Fruit fly (Drosophila melanogaster) whole organism, prepupa: ENCODE results near the gene CG33268.
A peak's percentile ranks its signal among the peaks of the same experiment; 100 is the strongest.

ENCODE experiments used
- Blimp-1 ChIP-seq: fragments of 200-800 bp; sonication (Bioruptor generic); optimal IDR thresholded peaks from 3 replicates; lab custom pipeline; 2017; ENCODE audit warnings: missing biosample characterization, missing genetic modification characterization, mild to moderate bottlenecking, moderate library complexity, missing genetic modification reagents
- CG10631 ChIP-seq: fragments of 200-800 bp; sonication (Bioruptor generic); optimal IDR thresholded peaks from 2 replicates; lab custom pipeline; 2016; ENCODE audit warnings: missing biosample characterization, missing genetic modification characterization
- CG11294 ChIP-seq: fragments of 200-800 bp; sonication (Bioruptor generic); IDR thresholded peaks from 2 replicates; pipeline ENCODE4 v1.3.6; 2022; ENCODE audit warnings: missing biosample characterization, missing genetic modification characterization
- CG11762 ChIP-seq: fragments of 200-800 bp; sonication (Bioruptor generic); optimal IDR thresholded peaks from 3 replicates; lab custom pipeline; 2016; ENCODE audit warnings: missing biosample characterization, missing genetic modification characterization; ENCODE audit not compliant: insufficient read depth
- CG11902 ChIP-seq: fragments of 200-800 bp; sonication (Bioruptor generic); optimal IDR thresholded peaks from 3 replicates; lab custom pipeline; 2016; ENCODE audit warnings: missing biosample characterization, missing genetic modification characterization
- CG15336 ChIP-seq: fragments of 200-800 bp; sonication (Bioruptor generic); IDR thresholded peaks from 2 replicates; pipeline ENCODE4 v1.3.6; 2022; ENCODE audit warnings: missing biosample characterization, missing genetic modification characterization
- CG1621 ChIP-seq: fragments of 200-800 bp; sonication (Bioruptor generic); optimal IDR thresholded peaks from 3 replicates; lab custom pipeline; 2018; ENCODE audit warnings: missing biosample characterization, mild to moderate bottlenecking, missing genetic modification characterization
- CG3919 ChIP-seq: fragments of 200-800 bp; sonication (Bioruptor generic); optimal IDR thresholded peaks from 3 replicates; lab custom pipeline; 2016; ENCODE audit warnings: missing biosample characterization, missing genetic modification characterization
- CG6163 ChIP-seq: fragments of 200-800 bp; sonication (Bioruptor generic); IDR thresholded peaks from 3 replicates; pipeline ENCODE4 v1.3.6; 2022; ENCODE audit warnings: missing biosample characterization, missing genetic modification characterization
- CG6276 ChIP-seq: fragments of 200-800 bp; sonication (Bioruptor generic); optimal IDR thresholded peaks from 2 replicates; lab custom pipeline; 2017; ENCODE audit warnings: missing biosample characterization, mild to moderate bottlenecking, missing genetic modification characterization
- CG6808 ChIP-seq: fragments of 200-800 bp; sonication (Bioruptor generic); optimal IDR thresholded peaks from 3 replicates; lab custom pipeline; 2017; ENCODE audit warnings: missing biosample characterization, missing genetic modification characterization, mild to moderate bottlenecking, moderate library complexity, missing genetic modification reagents
- CG7368 ChIP-seq: fragments of 200-800 bp; sonication (Bioruptor generic); optimal IDR thresholded peaks from 3 replicates; lab custom pipeline; 2016; ENCODE audit warnings: missing biosample characterization, missing genetic modification characterization
- CG8119 ChIP-seq: fragments of 200-800 bp; sonication (Bioruptor generic); IDR thresholded peaks from 3 replicates; pipeline ENCODE4 v1.3.6; 2022; ENCODE audit warnings: missing biosample characterization, missing genetic modification characterization
- CG8319 ChIP-seq: fragments of 200-800 bp; sonication (Bioruptor generic); optimal IDR thresholded peaks from 3 replicates; lab custom pipeline; 2016; ENCODE audit warnings: missing biosample characterization, missing genetic modification characterization
- Eip75B ChIP-seq: fragments of 200-800 bp; sonication (Bioruptor generic); optimal IDR thresholded peaks from 3 replicates; lab custom pipeline; 2016; ENCODE audit warnings: missing biosample characterization, missing genetic modification characterization
- Eip78C ChIP-seq: fragments of 200-800 bp; sonication (Bioruptor generic); peaks from one replicate; lab custom pipeline; 2016; ENCODE audit warnings: missing biosample characterization, missing genetic modification characterization
- Gug ChIP-seq: fragments of 200-800 bp; sonication (Bioruptor generic); IDR thresholded peaks from 2 replicates; pipeline ENCODE4 v1.3.6; 2022; ENCODE audit warnings: missing biosample characterization, missing genetic modification characterization
- Lpt ChIP-seq: fragments of 200-800 bp; sonication (Bioruptor generic); optimal IDR thresholded peaks from 3 replicates; lab custom pipeline; 2016; ENCODE audit warnings: missing biosample characterization, missing genetic modification characterization
- OdsH ChIP-seq: fragments of 200-800 bp; sonication (Bioruptor generic); optimal IDR thresholded peaks from 3 replicates; lab custom pipeline; 2016; ENCODE audit warnings: missing biosample characterization, missing genetic modification characterization
- Smox ChIP-seq: fragments of 200-800 bp; sonication (Bioruptor generic); optimal IDR thresholded peaks from 3 replicates; lab custom pipeline; 2016; ENCODE audit warnings: missing biosample characterization, missing genetic modification characterization
- Sox102F ChIP-seq: fragments of 200-800 bp; sonication (Bioruptor generic); optimal IDR thresholded peaks from 2 replicates; lab custom pipeline; 2016; ENCODE audit warnings: missing biosample characterization, mild to moderate bottlenecking, missing genetic modification characterization
- achi ChIP-seq: fragments of 200-800 bp; sonication (Bioruptor generic); optimal IDR thresholded peaks from 3 replicates; lab custom pipeline; 2016; ENCODE audit warnings: missing biosample characterization, missing genetic modification characterization
- eg ChIP-seq: fragments of 200-800 bp; sonication (Bioruptor generic); IDR thresholded peaks from 3 replicates; pipeline ENCODE4 v1.3.6; 2022; ENCODE audit warnings: missing biosample characterization, missing genetic modification characterization
- fkh ChIP-seq: fragments of 200-800 bp; sonication (Bioruptor generic); optimal IDR thresholded peaks from 3 replicates; lab custom pipeline; 2017; ENCODE audit warnings: missing biosample characterization, mild to moderate bottlenecking, missing genetic modification characterization, moderate library complexity
- lz ChIP-seq: fragments of 200-800 bp; sonication (Bioruptor generic); optimal IDR thresholded peaks from 3 replicates; lab custom pipeline; 2016; ENCODE audit warnings: missing biosample characterization, missing genetic modification characterization
- net ChIP-seq: fragments of 200-800 bp; sonication (Bioruptor generic); optimal IDR thresholded peaks from 3 replicates; lab custom pipeline; 2016; ENCODE audit warnings: missing biosample characterization, missing genetic modification characterization
- pdm3 ChIP-seq: fragments of 200-800 bp; sonication (Bioruptor generic); optimal IDR thresholded peaks from 3 replicates; lab custom pipeline; 2016; ENCODE audit warnings: missing biosample characterization, missing genetic modification characterization
- spab ChIP-seq: fragments of 200-800 bp; sonication (Bioruptor generic); optimal IDR thresholded peaks from 2 replicates; lab custom pipeline; 2017; ENCODE audit warnings: missing biosample characterization, mild to moderate bottlenecking, missing genetic modification characterization, missing genetic modification reagents
- svp ChIP-seq: fragments of 200-800 bp; sonication (Bioruptor generic); peaks from one replicate; lab custom pipeline; 2016; ENCODE audit warnings: missing biosample characterization, missing genetic modification characterization
- topi ChIP-seq: fragments of 200-800 bp; sonication (Bioruptor generic); optimal IDR thresholded peaks from 3 replicates; lab custom pipeline; 2016; ENCODE audit warnings: missing biosample characterization, missing genetic modification characterization
- vri ChIP-seq: fragments of 200-800 bp; sonication (Bioruptor generic); optimal IDR thresholded peaks from 3 replicates; lab custom pipeline; 2016; ENCODE audit warnings: missing biosample characterization, mild to moderate bottlenecking, missing genetic modification characterization

CG33268 gene

DNA sequence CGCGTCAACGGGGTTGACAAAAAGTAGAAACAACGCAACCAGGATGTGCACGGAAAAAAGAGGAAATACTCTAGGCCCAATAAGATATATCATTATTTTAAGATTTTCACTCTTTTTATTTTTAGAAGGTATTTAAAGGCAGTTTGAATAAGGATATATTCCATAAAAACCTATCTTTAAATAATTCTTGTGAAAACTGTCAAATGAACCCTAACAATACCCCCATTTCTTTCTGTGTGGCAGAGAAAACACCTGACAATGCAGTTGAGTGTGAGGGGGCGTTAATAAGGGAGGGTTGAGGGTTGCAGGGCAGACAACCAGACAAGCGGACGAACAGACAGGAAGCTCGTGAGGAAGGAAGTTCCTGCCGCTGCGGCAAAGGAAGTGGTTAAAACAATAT, 39.1 kb downstream of the CG33268 start (continued):
- TF ChIP-seq Lpt (no peak), topi (GFP tag; lab: Kevin White, UChicago) (peak; percentile 63), svp (GFP tag; lab: Kevin White, UChicago) (peak; percentile 76), Eip75B (GFP tag; lab: Kevin White, UChicago) (peak; percentile 62), CG11762 (GFP tag; lab: Kevin White, UChicago) (peak; percentile 33), spab (GFP tag; lab: Kevin White, UChicago) (peak; percentile 47), CG10631 (GFP tag; lab: Kevin White, UChicago) (peak; percentile 54), CG8319 (GFP tag; lab: Kevin White, UChicago) (no peak), CG6276 (GFP tag; lab: Kevin White, UChicago) (peak; percentile 56), achi (peak; percentile 51), lz (GFP tag; lab: Kevin White, UChicago) (peak; percentile 47), CG11294 (GFP tag; lab: Robert Waterston, UW) (no peak), net (peak; percentile 63)

DNA sequence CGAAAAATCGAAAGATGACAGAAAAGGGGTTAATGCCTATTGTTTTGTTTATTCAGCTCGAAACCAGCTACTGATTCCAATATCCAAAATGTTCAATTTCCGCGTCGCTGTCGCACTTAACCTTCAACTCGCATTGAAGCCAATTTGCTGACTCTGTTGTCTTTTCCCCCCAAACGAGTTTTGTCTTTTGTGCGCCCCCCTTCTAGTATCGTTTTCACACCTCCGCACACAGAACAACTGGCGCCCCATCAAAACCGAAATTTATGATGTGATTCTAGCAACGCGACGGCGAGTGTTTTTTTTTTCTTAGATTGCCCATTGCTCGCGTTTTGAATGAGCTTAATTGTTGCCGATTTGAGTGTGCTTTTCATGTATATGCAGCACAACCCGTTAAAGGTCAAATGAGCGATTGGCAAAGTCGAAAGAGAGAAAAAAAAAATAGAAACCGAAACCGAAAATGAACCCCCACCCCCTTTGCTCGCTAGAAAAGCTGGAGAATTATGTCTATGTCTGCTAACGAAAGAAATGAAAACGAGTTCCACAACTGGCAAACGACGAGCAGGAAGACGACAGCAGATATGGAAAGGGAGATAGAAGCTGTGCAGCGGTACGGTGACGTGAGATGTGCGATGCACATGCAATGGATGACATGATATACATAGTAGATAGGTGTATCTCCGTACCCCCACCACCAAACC, 40.5 kb downstream of the CG33268 start:
- TF ChIP-seq fkh: peak; percentile 66
- 0 out of 3 replicates have a peak, but pooled peaks have one; percentile 24 for TF ChIP-seq CG6163 (GFP tag; lab: Robert Waterston, UW)
- no peak for TF ChIP-seq lz (GFP tag; lab: Kevin White, UChicago)

dm6 chr3L:11549432-11549831, 41.6 kb downstream of the CG33268 start:
- peak; percentile 11 for TF ChIP-seq Eip78C (GFP tag; lab: Kevin White, UChicago)
- no peak for TF ChIP-seq OdsH (GFP tag; lab: Kevin White, UChicago)
- no peak for TF ChIP-seq Lpt
- TF ChIP-seq Gug (GFP tag; lab: Robert Waterston, UW): peak; percentile 13; the same call in 1 of the 2 replicates
- TF ChIP-seq CG6276 (GFP tag; lab: Kevin White, UChicago): peak; percentile 22
- 0 out of 2 replicates have a peak, but pooled peaks have one; percentile 27 for TF ChIP-seq CG15336 (GFP tag; lab: Robert Waterston, UW)
- peak; percentile 55; the same call in 2 of the 3 replicates for TF ChIP-seq CG8119 (GFP tag; lab: Robert Waterston, UW)
- TF ChIP-seq pdm3 (GFP tag; lab: Kevin White, UChicago): no peak
- TF ChIP-seq eg (GFP tag; lab: Robert Waterston, UW): peak; percentile 61; the same call in 2 of the 3 replicates

dm6 chr3L:11548009-11548408, 43.0 kb downstream of the CG33268 start:
- TF ChIP-seq eg (GFP tag; lab: Robert Waterston, UW) (no peak), CG11902 (GFP tag; lab: Kevin White, UChicago) (no peak), net (no peak), CG15336 (GFP tag; lab: Robert Waterston, UW) (no peak), CG6276 (GFP tag; lab: Kevin White, UChicago) (no peak), CG7368 (GFP tag; lab: Kevin White, UChicago) (no peak), OdsH (GFP tag; lab: Kevin White, UChicago) (no peak), Smox (GFP tag; lab: Kevin White, UChicago) (no peak)

dm6 chr3L:11547302-11547994, 43.6 kb downstream of the CG33268 start:
- no peak for TF ChIP-seq CG1621 (tag; lab: Kevin White, UChicago)
- TF ChIP-seq net: no peak
- TF ChIP-seq CG6276 (GFP tag; lab: Kevin White, UChicago): peak; percentile 34
- TF ChIP-seq Eip78C (GFP tag; lab: Kevin White, UChicago): peak; percentile 25
- TF ChIP-seq, all 60 proteins: peak for 2

DNA sequence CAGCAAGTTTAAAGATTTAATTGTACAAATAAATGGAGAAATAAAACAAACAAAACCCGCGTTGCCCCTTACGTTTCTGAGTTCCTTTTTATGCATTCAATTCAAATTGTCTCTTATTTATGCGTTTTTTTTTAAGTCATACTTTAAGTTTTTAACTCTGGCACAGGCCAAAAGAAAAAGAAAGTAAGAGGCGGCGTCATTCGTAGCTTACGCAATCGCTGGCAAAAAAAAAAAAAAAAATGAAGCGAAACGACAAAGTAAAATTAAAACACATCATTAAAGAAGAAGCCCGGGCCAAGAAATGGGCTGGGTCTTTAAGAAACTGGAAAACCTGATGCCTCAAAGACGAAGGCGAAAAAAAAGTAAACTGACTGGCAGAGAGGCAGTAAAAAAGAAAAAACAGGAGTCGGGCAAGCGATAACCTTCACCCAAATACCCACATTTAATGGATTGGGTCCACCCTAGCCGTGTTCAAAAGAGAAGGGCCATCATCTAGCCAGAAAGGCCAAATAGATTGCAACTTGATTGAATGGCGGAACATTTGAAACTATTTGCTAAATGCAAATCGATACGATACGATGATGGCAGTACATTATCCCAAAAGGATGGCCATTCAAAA, 47.2 kb downstream of the CG33268 start:
- TF ChIP-seq lz (GFP tag; lab: Kevin White, UChicago): no peak
- peak; percentile 52 for TF ChIP-seq Eip78C (GFP tag; lab: Kevin White, UChicago)
- TF ChIP-seq vri: peak; percentile 43
- peak; percentile 22 for TF ChIP-seq achi
- TF ChIP-seq CG6163 (GFP tag; lab: Robert Waterston, UW): peak; percentile 10; the same call in 1 of the 3 replicates
- TF ChIP-seq svp (GFP tag; lab: Kevin White, UChicago): peak; percentile 58
- TF ChIP-seq eg (GFP tag; lab: Robert Waterston, UW): no peak
- peak; percentile 12 for TF ChIP-seq CG6808 (GFP tag; lab: Kevin White, UChicago)
- TF ChIP-seq CG3919 (GFP tag; lab: Kevin White, UChicago): no peak
- TF ChIP-seq Blimp-1 (GFP tag; lab: Kevin White, UChicago): peak; percentile 68
- TF ChIP-seq Sox102F: peak; percentile 19
